Worm (Caenorhabditis elegans) whole organism, young adult: ENCODE measurements around the gene C05D11.5.

Experiments used
- F39B2.1 ChIP-seq: fragments of 200-800 bp; sonication (Bioruptor generic); IDR thresholded peaks from 2 replicates; pipeline ENCODE4 v1.3.6; 2022; ENCODE audit warnings: missing genetic modification reagents, missing genetic modification characterization, missing compliant biosample characterization
- F52B5.7 ChIP-seq: sonication (generic microtip); optimal IDR thresholded peaks from 2 replicates; lab custom pipeline; 2016; ENCODE audit warnings: mild to moderate bottlenecking, missing genetic modification characterization, missing compliant biosample characterization
- F57C9.4 ChIP-seq: sonication (generic microtip); optimal IDR thresholded peaks from 2 replicates; lab custom pipeline; 2017; ENCODE audit warnings: mild to moderate bottlenecking, missing genetic modification characterization, missing compliant biosample characterization
- K12H6.12 ChIP-seq: fragments of 200-800 bp; sonication (Bioruptor generic); optimal IDR thresholded peaks from 2 replicates; lab custom pipeline; 2018; ENCODE audit warnings: mild to moderate bottlenecking, missing genetic modification characterization, missing compliant biosample characterization
- Y56A3A.18 ChIP-seq: fragments of 200-800 bp; sonication (Bioruptor generic); IDR thresholded peaks from 2 replicates; pipeline ENCODE4 v1.3.6; 2022; ENCODE audit warnings: missing genetic modification reagents, missing genetic modification characterization, missing compliant biosample characterization
- Y95B8A.8 ChIP-seq: fragments of 200-800 bp; sonication (Bioruptor generic); IDR thresholded peaks from 2 replicates; pipeline ENCODE4 v1.3.6; 2022; ENCODE audit warnings: missing genetic modification reagents, missing genetic modification characterization, missing compliant biosample characterization
- atf-7 ChIP-seq: sonication (generic microtip); optimal IDR thresholded peaks from 2 replicates; lab custom pipeline; 2017; ENCODE audit warnings: mild to moderate bottlenecking, missing genetic modification characterization, missing compliant biosample characterization
- attf-3 ChIP-seq: fragments of 200-800 bp; sonication (Bioruptor generic); conservative IDR thresholded peaks from 2 replicates; pipeline ENCODE4 v1.3.6; 2022; ENCODE audit warnings: missing genetic modification reagents, missing genetic modification characterization, missing compliant biosample characterization
- cebp-1 ChIP-seq, 2 experiments: fragments of 200-800 bp in 1 of 2; sonication (Bioruptor generic) in 1 of 2; sonication (generic microtip) in 1 of 2; IDR thresholded peaks in 1 of 2; optimal IDR thresholded peaks in 1 of 2; 2 replicates each; pipeline versions ENCODE4 v1.3.6 to Lab custom; 2017 to 2022; ENCODE audit warnings: missing compliant biosample characterization in 2 of 2, missing genetic modification characterization in 2 of 2, mild to moderate bottlenecking in 1 of 2, missing genetic modification reagents in 1 of 2, moderate library complexity in 1 of 2
- cebp-2 ChIP-seq: fragments of 200-800 bp; sonication (Bioruptor generic); IDR thresholded peaks from 2 replicates; pipeline ENCODE4 v1.3.6; 2022; ENCODE audit warnings: missing genetic modification characterization, missing compliant biosample characterization
- ceh-100 ChIP-seq: fragments of 200-800 bp; sonication (Bioruptor generic); IDR thresholded peaks from 2 replicates; pipeline ENCODE4 v1.3.6; 2022; ENCODE audit warnings: missing genetic modification reagents, missing genetic modification characterization, missing compliant biosample characterization
- die-1 ChIP-seq: sonication (generic microtip); optimal IDR thresholded peaks from 2 replicates; lab custom pipeline; 2016; ENCODE audit warnings: missing genotype, mild to moderate bottlenecking, missing genetic modification characterization, missing compliant biosample characterization
- dpff-1 ChIP-seq: sonication (generic microtip); optimal IDR thresholded peaks from 2 replicates; lab custom pipeline; 2017; ENCODE audit warnings: mild to moderate bottlenecking, missing genetic modification characterization, missing compliant biosample characterization
- efl-1 ChIP-seq: fragments of 150-350 bp; optimal IDR thresholded peaks from 2 replicates; lab custom pipeline; 2014; ENCODE audit warnings: missing biosample characterization, missing genetic modification reagents, missing genetic modification characterization
- egl-18 ChIP-seq: fragments of 200-800 bp; sonication (Bioruptor generic); IDR thresholded peaks from 2 replicates; pipeline ENCODE4 v1.3.6; 2022; ENCODE audit warnings: missing genetic modification reagents, missing genetic modification characterization, missing compliant biosample characterization
- egrh-3 ChIP-seq: fragments of 200-800 bp; sonication (Bioruptor generic); IDR thresholded peaks from 2 replicates; pipeline ENCODE4 v1.3.6; 2022; ENCODE audit warnings: missing genetic modification reagents, missing genetic modification characterization, missing compliant biosample characterization
- ekl-4 ChIP-seq: fragments of 200-800 bp; sonication (Bioruptor generic); IDR thresholded peaks from 2 replicates; pipeline ENCODE4 v1.3.6; 2022; ENCODE audit warnings: missing genetic modification reagents, missing genetic modification characterization, missing compliant biosample characterization
- ets-4 ChIP-seq: fragments of 200-800 bp; sonication (Bioruptor generic); optimal IDR thresholded peaks from 2 replicates; lab custom pipeline; 2018; ENCODE audit warnings: mild to moderate bottlenecking, missing genetic modification characterization, missing compliant biosample characterization
- hmg-1.2 ChIP-seq: fragments of 200-800 bp; sonication (Bioruptor generic); IDR thresholded peaks from 2 replicates; pipeline ENCODE4 v1.3.6; 2022; ENCODE audit warnings: missing genetic modification reagents, missing genetic modification characterization, missing compliant biosample characterization
- hmg-20 ChIP-seq: fragments of 200-800 bp; sonication (Bioruptor generic); IDR thresholded peaks from 2 replicates; pipeline ENCODE4 v1.3.6; 2022; ENCODE audit warnings: missing genetic modification reagents, missing genetic modification characterization, missing compliant biosample characterization
- lag-1 ChIP-seq: fragments of 200-800 bp; sonication (Bioruptor generic); IDR thresholded peaks from 2 replicates; pipeline ENCODE4 v1.3.6; 2022; ENCODE audit warnings: missing genetic modification reagents, missing genetic modification characterization, missing compliant biosample characterization
- let-607 ChIP-seq, 2 experiments: fragments of 200-800 bp in 1 of 2; sonication (Bioruptor generic) in 1 of 2; sonication (generic microtip) in 1 of 2; optimal IDR thresholded peaks; 2 replicates each; lab custom pipeline; 2016 to 2018; ENCODE audit warnings: mild to moderate bottlenecking in 2 of 2, missing compliant biosample characterization in 2 of 2, missing genetic modification characterization in 2 of 2, moderate library complexity in 2 of 2, missing genotype in 1 of 2
- lin-26 ChIP-seq: fragments of 200-800 bp; sonication (Bioruptor generic); IDR thresholded peaks from 2 replicates; pipeline ENCODE4 v1.3.6; 2022; ENCODE audit warnings: missing genetic modification reagents, missing genetic modification characterization, missing compliant biosample characterization
- lsl-1 ChIP-seq: fragments of 200-800 bp; sonication (Bioruptor generic); optimal IDR thresholded peaks from 2 replicates; lab custom pipeline; 2018; ENCODE audit warnings: mild to moderate bottlenecking, missing genetic modification characterization, moderate library complexity, missing compliant biosample characterization
- madf-10 ChIP-seq: sonication (generic microtip); optimal IDR thresholded peaks from 2 replicates; lab custom pipeline; 2016; ENCODE audit warnings: mild to moderate bottlenecking, missing genetic modification characterization, missing compliant biosample characterization
- madf-8 ChIP-seq: fragments of 200-800 bp; sonication (Bioruptor generic); conservative IDR thresholded peaks from 2 replicates; pipeline ENCODE4 v1.3.6; 2022; ENCODE audit warnings: missing genetic modification reagents, missing genetic modification characterization, missing compliant biosample characterization
- mcd-1 ChIP-seq: fragments of 200-800 bp; sonication (Bioruptor generic); IDR thresholded peaks from 2 replicates; pipeline ENCODE4 v1.3.6; 2022; ENCODE audit warnings: missing genetic modification reagents, missing genetic modification characterization, missing compliant biosample characterization
- nfyb-1 ChIP-seq: fragments of 200-800 bp; sonication (Bioruptor generic); IDR thresholded peaks from 2 replicates; pipeline ENCODE4 v1.3.6; 2022; ENCODE audit warnings: missing genetic modification reagents, missing genetic modification characterization, missing compliant biosample characterization
- nhr-80 ChIP-seq: sonication (generic microtip); optimal IDR thresholded peaks from 2 replicates; lab custom pipeline; 2016; ENCODE audit warnings: missing genetic modification characterization, missing compliant biosample characterization
- nhr-90 ChIP-seq: sonication (generic microtip); optimal IDR thresholded peaks from 2 replicates; lab custom pipeline; 2016; ENCODE audit warnings: missing genotype, mild to moderate bottlenecking, missing genetic modification characterization, missing compliant biosample characterization
- pbrm-1 ChIP-seq: fragments of 200-800 bp; sonication (Bioruptor generic); IDR thresholded peaks from 2 replicates; pipeline ENCODE4 v1.3.6; 2022; ENCODE audit warnings: missing genetic modification reagents, missing genetic modification characterization, missing compliant biosample characterization
- pha-4 ChIP-seq: fragments of 150-350 bp; sonication (generic microtip); optimal IDR thresholded peaks from 2 replicates; lab custom pipeline; 2014; ENCODE audit warnings: missing biosample characterization, missing genetic modification reagents, missing genetic modification characterization
- rec-8 ChIP-seq, 2 experiments: sonication (generic microtip); optimal IDR thresholded peaks; 2 replicates each; lab custom pipeline; 2016; ENCODE audit warnings: mild to moderate bottlenecking in 2 of 2, missing genetic modification characterization in 2 of 2, missing genetic modification reagents in 2 of 2, missing genotype in 2 of 2, missing biosample characterization in 1 of 2, missing compliant biosample characterization in 1 of 2, moderate library complexity in 1 of 2
- rpc-1 ChIP-seq, 2 experiments: fragments of 150-350 bp in 1 of 2; sonication (generic microtip) in 1 of 2; optimal IDR thresholded peaks; 2 replicates each; lab custom pipeline; 2014 to 2018; ENCODE audit warnings: missing biosample characterization in 1 of 2, missing genetic modification characterization in 1 of 2, missing genetic modification reagents in 1 of 2, missing genotype in 1 of 2
- snpc-1.1 ChIP-seq: sonication (generic microtip); optimal IDR thresholded peaks from 2 replicates; lab custom pipeline; 2017; ENCODE audit warnings: missing genetic modification characterization, mild to moderate bottlenecking, missing compliant biosample characterization, antibody characterized with exemption, moderate library complexity, missing genotype, missing genetic modification reagents; ENCODE audit not compliant: insufficient read depth
- snpc-1.3 ChIP-seq: sonication (generic microtip); optimal IDR thresholded peaks from 2 replicates; lab custom pipeline; 2017; ENCODE audit warnings: missing genetic modification characterization, mild to moderate bottlenecking, missing compliant biosample characterization, antibody characterized with exemption, moderate library complexity, missing genotype, missing genetic modification reagents; ENCODE audit not compliant: insufficient read depth
- snpc-3.4 ChIP-seq: sonication (generic microtip); optimal IDR thresholded peaks from 2 replicates; lab custom pipeline; 2017; ENCODE audit warnings: missing genetic modification characterization, mild to moderate bottlenecking, missing compliant biosample characterization, antibody characterized with exemption, moderate library complexity, missing genotype, missing genetic modification reagents
- tbp1 ChIP-seq: fragments of 200-800 bp; sonication (Bioruptor generic); optimal IDR thresholded peaks from 2 replicates; lab custom pipeline; 2018; ENCODE audit warnings: mild to moderate bottlenecking, missing genetic modification characterization, missing compliant biosample characterization
- tbx-9 ChIP-seq: sonication (generic microtip); optimal IDR thresholded peaks from 2 replicates; lab custom pipeline; 2016; ENCODE audit warnings: borderline replicate concordance, missing genetic modification characterization, inconsistent platforms, missing compliant biosample characterization
- tlf-1 ChIP-seq: fragments of 200-800 bp; sonication (Bioruptor generic); optimal IDR thresholded peaks from 2 replicates; lab custom pipeline; 2018; ENCODE audit warnings: mild to moderate bottlenecking, missing genetic modification characterization, missing compliant biosample characterization
- unc-62 ChIP-seq: fragments of 150-350 bp; optimal IDR thresholded peaks from 2 replicates; lab custom pipeline; 2014; ENCODE audit warnings: missing biosample characterization, missing genetic modification reagents, missing genetic modification characterization
- xnd-1 ChIP-seq: sonication (generic microtip); optimal IDR thresholded peaks from 2 replicates; lab custom pipeline; 2016; ENCODE audit warnings: missing genotype, missing genetic modification reagents, missing genetic modification characterization, missing compliant biosample characterization
- ztf-25 ChIP-seq: fragments of 200-800 bp; sonication (Bioruptor generic); IDR thresholded peaks from 2 replicates; pipeline ENCODE4 v1.3.6; 2022; ENCODE audit warnings: missing genetic modification reagents, missing genetic modification characterization, missing compliant biosample characterization
- ztf-28 ChIP-seq: fragments of 200-800 bp; sonication (Bioruptor generic); IDR thresholded peaks from 2 replicates; pipeline ENCODE4 v1.3.6; 2022; ENCODE audit warnings: missing genetic modification reagents, missing genetic modification characterization, missing compliant biosample characterization
- ztf-3 ChIP-seq: fragments of 200-800 bp; sonication (Bioruptor generic); optimal IDR thresholded peaks from 2 replicates; lab custom pipeline; 2018; ENCODE audit warnings: mild to moderate bottlenecking, missing genetic modification characterization, missing compliant biosample characterization

Gene C05D11.5

DNA sequence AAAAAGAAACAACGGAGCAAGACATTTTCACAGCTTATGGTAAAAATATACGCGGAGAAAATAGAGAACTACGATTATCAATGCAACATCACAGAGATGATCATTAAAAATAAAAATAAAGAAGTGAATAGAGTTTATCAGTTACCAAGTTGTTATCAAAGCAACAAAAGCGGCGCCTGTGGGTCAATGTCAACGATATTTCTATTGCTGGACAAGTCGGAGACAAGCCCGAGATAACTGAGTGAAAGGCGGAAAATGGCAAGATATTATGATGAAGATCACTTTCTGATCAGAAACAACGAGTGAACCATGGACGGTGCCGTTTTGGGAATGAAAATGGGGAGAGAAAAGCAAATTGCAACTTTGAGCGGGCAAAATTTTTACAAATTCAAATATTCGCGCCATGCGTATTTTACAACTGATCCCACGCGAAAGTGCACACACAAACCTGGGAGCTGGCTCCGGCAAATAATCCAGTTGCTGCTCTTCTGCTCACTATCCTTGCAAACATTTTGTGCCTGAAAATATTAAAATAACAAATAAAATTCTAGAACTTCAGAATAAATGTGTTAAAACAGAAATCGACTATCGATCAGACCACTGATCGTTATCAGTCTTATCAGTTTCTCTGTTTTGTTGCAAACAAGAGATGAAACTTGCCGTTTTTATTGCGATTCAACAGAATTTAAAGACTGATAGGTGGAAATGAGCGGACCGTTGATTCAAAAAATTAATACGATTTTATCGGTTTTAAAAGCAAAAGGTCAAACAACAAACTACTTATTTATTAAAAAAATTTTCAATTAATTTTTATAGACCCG lies 30.7 kb upstream of the C05D11.5 start, which contains the start of gene mel-32 (continued):
- TF ChIP-seq dpff-1 (tag; lab: Kevin White, UChicago), result no peak
- TF ChIP-seq Y95B8A.8 (GFP tag; lab: Robert Waterston, UW), result 0 out of 2 replicates have a peak, but pooled peaks have one; percentile 72
- no peak for TF ChIP-seq ztf-25 (GFP tag; lab: Robert Waterston, UW)
- TF ChIP-seq egrh-3 (GFP tag; lab: Robert Waterston, UW), result no peak
- peak; percentile 24 for TF ChIP-seq tbp1
- TF ChIP-seq lsl-1 (GFP tag; lab: Kevin White, UChicago), result peak; percentile 76
- TF ChIP-seq snpc-3.4 (tag; lab: Kevin White, UChicago), result no peak
- peak; percentile 17 for TF ChIP-seq nhr-80 (tag; lab: Kevin White, UChicago)
- peak; percentile 49 for TF ChIP-seq mcd-1 (GFP tag; lab: Robert Waterston, UW)
- TF ChIP-seq madf-8 (GFP tag; lab: Robert Waterston, UW), result peak; percentile 88
- TF ChIP-seq F57C9.4 (tag; lab: Kevin White, UChicago), result no peak
- no peak for TF ChIP-seq rec-8 (tag; optimal IDR thresholded peaks at IDR 0.05; lab: Kevin White, UChicago)
- peak; percentile 85 for TF ChIP-seq xnd-1 (tag; lab: Kevin White, UChicago)
- TF ChIP-seq ztf-3 (GFP tag; lab: Kevin White, UChicago), result no peak
- no peak for TF ChIP-seq cebp-1 (GFP tag; IDR thresholded peaks at IDR 0.05; lab: Robert Waterston, UW)
- TF ChIP-seq cebp-1 (tag; optimal IDR thresholded peaks at IDR 0.05; lab: Kevin White, UChicago), result no peak
- no peak for TF ChIP-seq die-1
- TF ChIP-seq rpc-1 (optimal IDR thresholded peaks at IDR 0.05; lab: Kevin White, UChicago), result no peak
- TF ChIP-seq rpc-1 (tag; optimal IDR thresholded peaks at IDR 0.05; lab: Kevin White, UChicago), result no peak
- TF ChIP-seq madf-10 (tag; lab: Kevin White, UChicago), result no peak
- no peak for TF ChIP-seq egl-18 (GFP tag; lab: Robert Waterston, UW)
- TF ChIP-seq lag-1 (GFP tag; lab: Robert Waterston, UW), result no peak
- TF ChIP-seq snpc-1.3, result no peak
- TF ChIP-seq atf-7 (tag; lab: Kevin White, UChicago), result no peak
- TF ChIP-seq let-607 (tag; optimal IDR thresholded peaks at IDR 0.05; lab: Kevin White, UChicago), result peak in 1 of 2 experiments; percentile 21
- peak; percentile 80 for TF ChIP-seq tlf-1 (GFP tag; lab: Kevin White, UChicago)
- no peak for TF ChIP-seq F39B2.1
- peak; percentile 49; the same call in 1 of the 2 replicates for TF ChIP-seq nfyb-1 (GFP tag; lab: Robert Waterston, UW)
- no peak for TF ChIP-seq Y56A3A.18 (GFP tag; lab: Robert Waterston, UW)
- no peak for TF ChIP-seq hmg-20 (GFP tag; lab: Robert Waterston, UW)
- TF ChIP-seq ztf-28 (GFP tag; lab: Robert Waterston, UW), result 0 out of 2 replicates have a peak, but pooled peaks have one; percentile 33
- peak; percentile 97 for TF ChIP-seq efl-1 (GFP tag; lab: Kevin White, UChicago)
- no peak for TF ChIP-seq pha-4 (tag; lab: Kevin White, UChicago)
- TF ChIP-seq attf-3 (GFP tag; lab: Robert Waterston, UW), result 0 out of 2 replicates have a peak, but pooled peaks have one; percentile 45
- peak; percentile 67; the same call in 1 of the 2 replicates for TF ChIP-seq lin-26 (GFP tag; lab: Robert Waterston, UW)
- TF ChIP-seq pbrm-1 (GFP tag; lab: Robert Waterston, UW), result peak; percentile 65
- no peak for TF ChIP-seq ets-4
- TF ChIP-seq ceh-100 (GFP tag; lab: Robert Waterston, UW), result no peak
- TF ChIP-seq K12H6.12 (tag; lab: Kevin White, UChicago), result no peak
- no peak for TF ChIP-seq snpc-1.1
- peak; percentile 50; the same call in 1 of the 2 replicates for TF ChIP-seq hmg-1.2
- no peak for TF ChIP-seq nhr-90 (tag; lab: Kevin White, UChicago)
- peak; percentile 79 for TF ChIP-seq ekl-4
- no peak for TF ChIP-seq tbx-9 (tag; lab: Kevin White, UChicago)
- TF ChIP-seq unc-62 (GFP tag; lab: Kevin White, UChicago), result no peak
- no peak for TF ChIP-seq F52B5.7 (tag; lab: Kevin White, UChicago)
- TF ChIP-seq cebp-2 (GFP tag; lab: Robert Waterston, UW), result no peak
